Worm (Caenorhabditis elegans): ENCODE results near the gene F08F8.6.

DNA sequence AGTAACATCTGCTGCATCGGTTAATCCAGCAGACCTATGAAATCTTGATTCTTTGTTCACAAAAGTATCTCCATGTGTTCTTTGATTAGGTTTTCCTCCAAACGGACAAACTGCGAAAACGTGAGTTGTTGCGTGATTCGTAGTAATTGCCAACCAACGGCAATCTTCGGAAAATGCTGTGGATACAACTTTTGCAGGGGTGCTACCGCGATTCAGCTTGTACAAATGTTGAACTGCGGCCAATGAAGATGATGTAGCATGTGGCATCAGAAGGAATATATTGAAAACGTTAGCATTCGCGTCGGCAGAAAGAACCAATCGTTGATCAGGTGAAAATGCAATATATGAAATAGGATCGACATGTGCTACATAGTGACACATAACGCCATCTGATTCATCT is 11.8 kb upstream of the F08F8.6 start:
- no peak for TF ChIP-seq ceh-36 (tag; optimal IDR thresholded peaks at IDR 0.05)
- no peak for TF ChIP-seq ama-1 (optimal IDR thresholded peaks at IDR 0.05)
- TF ChIP-seq tbx-37 (GFP tag; conservative IDR thresholded peaks at IDR 0.05): no peak
- no peak for TF ChIP-seq hmg-4 (GFP tag; optimal IDR thresholded peaks at IDR 0.05)
- no peak for TF ChIP-seq flt-1 (GFP tag; IDR thresholded peaks at IDR 0.05)
- TF ChIP-seq tbx-11 (GFP tag; IDR thresholded peaks at IDR 0.05): no peak
- no peak for TF ChIP-seq tra-4 (tag; optimal IDR thresholded peaks at IDR 0.05)
- no peak for TF ChIP-seq hnd-1 (tag; optimal IDR thresholded peaks at IDR 0.05)
- TF ChIP-seq ceh-13 (GFP tag; optimal IDR thresholded peaks at IDR 0.05): no peak
- no peak for TF ChIP-seq ets-7 (tag; optimal IDR thresholded peaks at IDR 0.05)

All from whole organism, early embryonic.